Fruit fly (Drosophila melanogaster): ENCODE measurements around the gene mtm.

The mtm gene

dm6 chr2L:6070656-6071231 lies 33.9 kb upstream of the mtm start, which contains the start of the genes CG9154 and Kr-h2 (continued):
- TF ChIP-seq CG1603 (tag; optimal IDR thresholded peaks at IDR 0.05) (peak; percentile 56), row (GFP tag; IDR thresholded peaks at IDR 0.05) (peak; percentile 71), Ets65A (GFP tag) (peak; percentile 94), Ets97D (GFP tag; optimal IDR thresholded peaks at IDR 0.05) (peak; percentile 78), bsh (GFP tag; optimal IDR thresholded peaks at IDR 0.05) (peak in 1 of 2 experiments; percentile 17), zen2 (GFP tag; IDR thresholded peaks at IDR 0.05; ENCODE audit: partially characterized antibody) (peak; percentile 39; the same call in 1 of the 3 replicates), MBD-R2 (GFP tag; IDR thresholded peaks at IDR 0.05) (peak; percentile 37; the same call in 1 of the 2 replicates), Scr (GFP tag; IDR thresholded peaks at IDR 0.05; ENCODE audit: partially characterized antibody) (peak; percentile 61), ems (GFP tag; optimal IDR thresholded peaks at IDR 0.05) (peak; percentile 1), inv (GFP tag; IDR thresholded peaks at IDR 0.05; ENCODE audit: partially characterized antibody) (peak; percentile 57; the same call in 1 of the 2 replicates), CG12299 (tag; optimal IDR thresholded peaks at IDR 0.05) (peak; percentile 29), CG15696 (tag; optimal IDR thresholded peaks at IDR 0.05) (peak; percentile 13), ash1 (GFP tag; optimal IDR thresholded peaks at IDR 0.05) (no peak), usp (GFP tag; optimal IDR thresholded peaks at IDR 0.05) (no peak), CG18764 (GFP tag; optimal IDR thresholded peaks at IDR 0.05) (no peak), CG2712 (tag; optimal IDR thresholded peaks at IDR 0.05) (peak; percentile 50), CoRest (tag; optimal IDR thresholded peaks at IDR 0.05) (peak; percentile 69), CG6689 (GFP tag; IDR thresholded peaks at IDR 0.05) (no peak), onecut (GFP tag; IDR thresholded peaks at IDR 0.05) (0 out of 2 replicates have a peak, but pooled peaks have one; percentile 4), CG13424 (tag; optimal IDR thresholded peaks at IDR 0.05) (peak; percentile 35), CG2199 (GFP tag; IDR thresholded peaks at IDR 0.05) (no peak), CG7987 (GFP tag; optimal IDR thresholded peaks at IDR 0.05) (no peak), kni (GFP tag; optimal IDR thresholded peaks at IDR 0.05) (peak; percentile 55), CG14860 (GFP tag; IDR thresholded peaks at IDR 0.05; ENCODE audit: partially characterized antibody) (peak; percentile 78), CG18011 (GFP tag; optimal IDR thresholded peaks at IDR 0.05) (peak; percentile 41), dmrt99B (tag; optimal IDR thresholded peaks at IDR 0.05) (peak; percentile 23), slbo (GFP tag; IDR thresholded peaks at IDR 0.05) (peak; percentile 31; the same call in 1 of the 2 replicates), CG6791 (GFP tag; IDR thresholded peaks at IDR 0.05; ENCODE audit: partially characterized antibody) (peak; percentile 75; the same call in 2 of the 3 replicates), Lhr (GFP tag; optimal IDR thresholded peaks at IDR 0.05) (peak; percentile 83), Adf1 (GFP tag; IDR thresholded peaks at IDR 0.05) (no peak), CG14014 (GFP tag; IDR thresholded peaks at IDR 0.05) (0 out of 2 replicates have a peak, but pooled peaks have one; percentile 20), pfk (GFP tag; optimal IDR thresholded peaks at IDR 0.05) (no peak), CG11504 (tag; optimal IDR thresholded peaks at IDR 0.05) (peak; percentile 39), scrt (GFP tag; optimal IDR thresholded peaks at IDR 0.05) (no peak), Bgb (GFP tag; IDR thresholded peaks at IDR 0.05; ENCODE audit: partially characterized antibody) (peak; percentile 73), CG6683 (GFP tag; optimal IDR thresholded peaks at IDR 0.05) (no peak), ssp (GFP tag; IDR thresholded peaks at IDR 0.05) (0 out of 2 replicates have a peak, but pooled peaks have one; percentile 18), fu2 (GFP tag; optimal IDR thresholded peaks at IDR 0.05) (peak; percentile 4), lola (GFP tag; optimal IDR thresholded peaks at IDR 0.05) (peak in 1 of 3 experiments; percentile 25), Hr51 (GFP tag; optimal IDR thresholded peaks at IDR 0.05) (peak in 1 of 2 experiments; percentile 3), HLH54F (GFP tag; optimal IDR thresholded peaks at IDR 0.05) (peak; percentile 15), Dek (tag; optimal IDR thresholded peaks at IDR 0.05) (peak; percentile 76), Drgx (GFP tag; IDR thresholded peaks at IDR 0.05) (peak; percentile 39), az2 (GFP tag; optimal IDR thresholded peaks at IDR 0.05) (no peak), CG9817 (tag; optimal IDR thresholded peaks at IDR 0.05) (peak; percentile 37), E2f2 (GFP tag; IDR thresholded peaks at IDR 0.05) (peak; percentile 87), Nf-YC (tag; optimal IDR thresholded peaks at IDR 0.05) (peak; percentile 59)

Data from whole organism, embryonic.